Worm (Caenorhabditis elegans) whole organism, L2 larva: ENCODE measurements around the gene Y62H9A.1.

Source experiments
- ceh-82 ChIP-seq: fragments of 150-350 bp; optimal IDR thresholded peaks from 2 replicates; lab custom pipeline; 2014; ENCODE audit warnings: missing biosample characterization, missing genetic modification characterization
- egl-27 ChIP-seq: sonication (generic microtip); optimal IDR thresholded peaks from 3 replicates; lab custom pipeline; 2017; ENCODE audit warnings: missing biosample characterization, missing genetic modification reagents, missing genetic modification characterization
- fos-1 ChIP-seq: fragments of 150-350 bp; optimal IDR thresholded peaks from 2 replicates; lab custom pipeline; 2014; ENCODE audit warnings: missing biosample characterization, missing genetic modification characterization
- lin-11 ChIP-seq: fragments of 150-350 bp; sonication (generic microtip); optimal IDR thresholded peaks from 2 replicates; lab custom pipeline; 2014; ENCODE audit warnings: missing biosample characterization, missing genetic modification characterization, inconsistent platforms, mixed read lengths
- nhr-12 ChIP-seq: fragments of 150-350 bp; optimal IDR thresholded peaks from 2 replicates; lab custom pipeline; 2014; ENCODE audit warnings: missing biosample characterization, missing genetic modification characterization
- snpc-4 ChIP-seq: fragments of 150-350 bp; optimal IDR thresholded peaks from 2 replicates; lab custom pipeline; 2014; ENCODE audit warnings: missing biosample characterization, missing genetic modification characterization
- ztf-4 ChIP-seq: fragments of 150-350 bp; optimal IDR thresholded peaks from 2 replicates; lab custom pipeline; 2014; ENCODE audit warnings: missing biosample characterization, missing genetic modification characterization

ce11 chrX:11899031-11899430, 23.7 kb downstream of the Y62H9A.1 start:
- TF ChIP-seq nhr-12 (tag; lab: Kevin White, UChicago) = no peak
- TF ChIP-seq fos-1 (tag; lab: Kevin White, UChicago) = no peak
- no peak for TF ChIP-seq snpc-4 (tag; lab: Kevin White, UChicago)
- TF ChIP-seq egl-27 (tag; lab: Kevin White, UChicago) = no peak
- TF ChIP-seq ceh-82 (tag; lab: Kevin White, UChicago) = no peak
- no peak for TF ChIP-seq ztf-4 (tag; lab: Kevin White, UChicago)
- no peak for TF ChIP-seq lin-11 (tag; lab: Kevin White, UChicago)
